Fruit fly (Drosophila melanogaster): ENCODE data around the gene REPTOR-BP.

REPTOR-BP gene

DNA sequence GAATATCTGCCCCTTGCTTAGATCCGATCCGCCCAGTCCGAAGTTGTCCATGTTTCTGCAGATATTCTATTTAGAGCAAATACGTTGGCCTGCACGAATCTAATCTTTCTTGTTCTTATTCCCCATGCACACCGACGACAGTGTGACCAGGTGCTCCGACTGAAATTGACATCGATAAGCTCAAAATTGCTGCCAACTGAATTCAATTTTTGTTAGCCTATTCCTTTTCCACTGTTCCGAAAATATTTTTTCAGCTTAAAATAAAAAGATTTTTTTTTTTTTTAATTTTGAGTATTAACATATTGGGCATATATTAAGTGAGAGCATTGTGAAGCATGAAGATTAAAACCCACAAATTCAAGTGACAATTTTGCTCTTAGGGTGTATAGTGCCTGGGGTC, 39.9 kb downstream of the REPTOR-BP start, which contains the start of gene nmd:
nmd (minus strand) TSS at position 162 of the 400 bp plus-strand sequence.
- no peak for TF ChIP-seq CG8159 (tag; optimal IDR thresholded peaks at IDR 0.05)
- no peak for TF ChIP-seq CG4496 (GFP tag; IDR thresholded peaks at IDR 0.05)
- no peak for TF ChIP-seq EcR (GFP tag; optimal IDR thresholded peaks at IDR 0.05)
- no peak for TF ChIP-seq CG32121 (GFP tag; IDR thresholded peaks at IDR 0.05)
- no peak for TF ChIP-seq CG15710 (tag; optimal IDR thresholded peaks at IDR 0.05)
- no peak for TF ChIP-seq CG13204 (GFP tag; optimal IDR thresholded peaks at IDR 0.05)
- no peak for TF ChIP-seq rn (GFP tag; IDR thresholded peaks at IDR 0.05)
- TF ChIP-seq Snoo (tag; optimal IDR thresholded peaks at IDR 0.05) = no peak
- no peak for TF ChIP-seq Pif1B (GFP tag; optimal IDR thresholded peaks at IDR 0.05)
- TF ChIP-seq Ets98B (GFP tag; IDR thresholded peaks at IDR 0.05) = no peak
- TF ChIP-seq CG17806 (tag; optimal IDR thresholded peaks at IDR 0.05) = no peak
- no peak for TF ChIP-seq CG34367 (tag; optimal IDR thresholded peaks at IDR 0.05)
- TF ChIP-seq CG9948 (tag; optimal IDR thresholded peaks at IDR 0.05) = no peak
- TF ChIP-seq Pif1A (GFP tag; optimal IDR thresholded peaks at IDR 0.05) = no peak
- TF ChIP-seq D1 (tag; optimal IDR thresholded peaks at IDR 0.05) = no peak
- no peak for TF ChIP-seq CG8301 (tag; optimal IDR thresholded peaks at IDR 0.05)
- TF ChIP-seq CG10348 (GFP tag; IDR thresholded peaks at IDR 0.05) = no peak
- TF ChIP-seq fd96Ca (GFP tag; IDR thresholded peaks at IDR 0.05) = no peak

dm6 chr2L:10305538-10306147, 41.7 kb downstream of the REPTOR-BP start:
- TF ChIP-seq CG9948 (tag; optimal IDR thresholded peaks at IDR 0.05) (no peak), gl (tag; optimal IDR thresholded peaks at IDR 0.05) (no peak), CG8159 (tag; optimal IDR thresholded peaks at IDR 0.05) (no peak), Pif1A (GFP tag; optimal IDR thresholded peaks at IDR 0.05) (no peak), CG8301 (tag; optimal IDR thresholded peaks at IDR 0.05) (no peak), CG32121 (GFP tag; IDR thresholded peaks at IDR 0.05) (no peak), CG17806 (tag; optimal IDR thresholded peaks at IDR 0.05) (no peak), CG14655 (GFP tag; optimal IDR thresholded peaks at IDR 0.05) (no peak), rn (GFP tag; IDR thresholded peaks at IDR 0.05) (no peak), CG13204 (GFP tag; optimal IDR thresholded peaks at IDR 0.05) (no peak), CG10348 (GFP tag; IDR thresholded peaks at IDR 0.05) (no peak), CG12605 (GFP tag; IDR thresholded peaks at IDR 0.05) (no peak), fd96Ca (GFP tag; IDR thresholded peaks at IDR 0.05) (no peak), EcR (GFP tag; optimal IDR thresholded peaks at IDR 0.05) (no peak), Snoo (tag; optimal IDR thresholded peaks at IDR 0.05) (no peak), D1 (tag; optimal IDR thresholded peaks at IDR 0.05) (no peak)

DNA sequence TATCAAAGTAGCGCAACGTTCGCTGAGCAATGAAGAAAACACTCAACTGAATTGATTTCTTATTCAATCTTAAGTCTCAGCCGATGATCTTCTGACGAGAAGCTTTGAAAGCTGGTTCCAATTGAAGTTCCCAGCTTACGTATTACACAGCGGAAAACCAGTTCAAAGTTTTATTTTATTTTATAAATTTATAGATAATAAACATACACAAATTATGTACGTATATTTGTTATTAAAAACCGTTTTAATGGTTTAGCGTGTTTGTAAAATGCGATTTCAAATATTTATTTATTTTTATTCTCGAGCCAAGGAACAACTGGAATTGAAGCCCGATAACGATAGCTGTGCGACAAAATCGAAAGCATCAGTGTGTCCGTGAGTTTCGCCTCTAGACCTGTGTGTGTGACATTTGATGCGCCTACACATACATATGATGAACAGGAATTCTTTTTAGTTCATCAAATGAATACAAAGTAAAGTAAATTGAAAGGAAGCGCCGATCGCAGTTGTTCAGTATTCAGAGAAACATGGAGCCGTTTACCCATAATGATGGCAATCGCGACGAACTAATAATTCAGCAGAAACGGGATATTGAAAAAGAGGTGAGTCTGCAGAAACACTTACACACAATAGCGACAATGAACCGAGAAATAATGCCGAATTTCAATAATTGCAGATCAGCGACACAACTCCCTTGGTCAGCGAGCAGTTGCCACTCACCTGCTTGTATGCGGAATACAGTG, 42.8 kb downstream of the REPTOR-BP start, which contains the start of the genes CG5390 and CG4968:
CG5390 (minus strand) TSS at position 77 of the 743 bp plus-strand sequence.
CG4968 (plus strand) TSS at position 405 of the 743 bp plus-strand sequence.
- TF ChIP-seq CG4496 (GFP tag; IDR thresholded peaks at IDR 0.05) (peak; percentile 78; the same call in 2 of the 3 replicates), CG9948 (tag; optimal IDR thresholded peaks at IDR 0.05) (peak; percentile 67), CG10348 (GFP tag; IDR thresholded peaks at IDR 0.05) (no peak), D1 (tag; optimal IDR thresholded peaks at IDR 0.05) (no peak), CG12605 (GFP tag; IDR thresholded peaks at IDR 0.05) (no peak; the same call in none of the 2 replicates), fd96Ca (GFP tag; IDR thresholded peaks at IDR 0.05) (no peak), Pif1B (GFP tag; optimal IDR thresholded peaks at IDR 0.05) (peak; percentile 71), CG13204 (GFP tag; optimal IDR thresholded peaks at IDR 0.05) (no peak), CG8301 (tag; optimal IDR thresholded peaks at IDR 0.05) (peak; percentile 70), EcR (GFP tag; optimal IDR thresholded peaks at IDR 0.05) (peak; percentile 2), Snoo (tag; optimal IDR thresholded peaks at IDR 0.05) (peak; percentile 68), Ets98B (GFP tag; IDR thresholded peaks at IDR 0.05) (peak; percentile 81; the same call in 1 of the 2 replicates), CG8159 (tag; optimal IDR thresholded peaks at IDR 0.05) (no peak), Pif1A (GFP tag; optimal IDR thresholded peaks at IDR 0.05) (no peak), CG17806 (tag; optimal IDR thresholded peaks at IDR 0.05) (peak; percentile 79), CG15710 (tag; optimal IDR thresholded peaks at IDR 0.05) (peak; percentile 81), CG32121 (GFP tag; IDR thresholded peaks at IDR 0.05) (peak; percentile 87), gl (tag; optimal IDR thresholded peaks at IDR 0.05) (peak; percentile 29), CG14655 (GFP tag; optimal IDR thresholded peaks at IDR 0.05) (no peak), CG34367 (tag; optimal IDR thresholded peaks at IDR 0.05) (peak; percentile 69), rn (GFP tag; IDR thresholded peaks at IDR 0.05) (peak; percentile 55; the same call in 1 of the 2 replicates)

DNA sequence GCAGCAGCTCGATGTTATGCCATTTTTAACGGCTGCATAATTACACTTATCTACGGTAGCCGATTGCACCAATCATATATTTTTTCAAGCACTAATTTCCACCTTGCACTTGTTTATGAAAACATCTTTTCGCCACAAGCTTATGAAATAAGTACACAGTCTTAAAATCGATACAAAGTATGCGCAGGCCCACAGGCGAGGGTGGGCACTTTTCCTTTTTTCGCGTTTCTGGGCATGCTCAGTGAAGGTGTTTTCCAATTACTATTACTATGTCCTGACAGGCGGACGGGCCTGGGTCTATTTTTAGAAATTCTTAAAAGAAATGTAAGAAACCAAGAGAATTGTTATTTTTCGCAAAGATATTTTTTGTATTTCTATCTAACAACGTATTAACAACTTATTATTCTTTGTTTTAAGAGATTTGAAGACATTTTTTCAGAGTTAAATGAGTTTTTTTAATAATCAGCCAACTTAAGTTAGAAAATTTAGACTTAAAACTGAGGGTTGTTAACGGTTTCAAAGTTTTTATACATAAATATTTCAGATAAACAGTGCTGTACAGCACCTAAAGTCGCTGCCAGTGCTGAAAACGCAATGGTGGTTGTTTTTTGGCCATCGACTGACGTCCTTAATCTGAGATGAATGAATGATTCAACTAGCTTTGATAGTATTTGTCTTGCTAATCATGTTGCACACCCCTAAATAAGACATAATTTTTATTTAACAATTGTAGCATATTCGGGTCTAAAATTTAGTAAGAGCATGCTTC, 46.9 kb downstream of the REPTOR-BP start, which contains the start of gene Cdk5alpha:
Cdk5alpha (minus strand) TSS at position 343 of the 769 bp plus-strand sequence.
- TF ChIP-seq CG10348 (GFP tag; IDR thresholded peaks at IDR 0.05) (no peak), rn (GFP tag; IDR thresholded peaks at IDR 0.05) (no peak), CG32121 (GFP tag; IDR thresholded peaks at IDR 0.05) (no peak), CG17806 (tag; optimal IDR thresholded peaks at IDR 0.05) (no peak), CG34367 (tag; optimal IDR thresholded peaks at IDR 0.05) (no peak), EcR (GFP tag; optimal IDR thresholded peaks at IDR 0.05) (no peak), Snoo (tag; optimal IDR thresholded peaks at IDR 0.05) (no peak), Pif1B (GFP tag; optimal IDR thresholded peaks at IDR 0.05) (no peak), CG8301 (tag; optimal IDR thresholded peaks at IDR 0.05) (no peak), CG13204 (GFP tag; optimal IDR thresholded peaks at IDR 0.05) (no peak), D1 (tag; optimal IDR thresholded peaks at IDR 0.05) (no peak), CG15710 (tag; optimal IDR thresholded peaks at IDR 0.05) (no peak), Ets98B (GFP tag; IDR thresholded peaks at IDR 0.05) (no peak), CG9948 (tag; optimal IDR thresholded peaks at IDR 0.05) (no peak), CG8159 (tag; optimal IDR thresholded peaks at IDR 0.05) (no peak)
